Worm (Caenorhabditis elegans) whole organism, young adult: ENCODE data around the gene C25E10.8.

Experiments
- F10E7.11 ChIP-seq: sonication (generic microtip); optimal IDR thresholded peaks from 2 replicates; lab custom pipeline; 2017; ENCODE audit warnings: mild to moderate bottlenecking, missing genetic modification characterization, moderate library complexity, missing compliant biosample characterization
- ceh-27 ChIP-seq: fragments of 200-800 bp; sonication (Bioruptor generic); optimal IDR thresholded peaks from 2 replicates; lab custom pipeline; 2018; ENCODE audit warnings: mild to moderate bottlenecking, missing genetic modification characterization, moderate library complexity, missing compliant biosample characterization
- ceh-58 ChIP-seq: fragments of 200-800 bp; sonication (Bioruptor generic); IDR thresholded peaks from 2 replicates; pipeline ENCODE4 v1.3.6; 2022; ENCODE audit warnings: missing genetic modification characterization, missing compliant biosample characterization
- egrh-3 ChIP-seq: fragments of 200-800 bp; sonication (Bioruptor generic); IDR thresholded peaks from 2 replicates; pipeline ENCODE4 v1.3.6; 2022; ENCODE audit warnings: missing genetic modification reagents, missing genetic modification characterization, missing compliant biosample characterization
- lin-35 ChIP-seq, 3 experiments: fragments of 150-350 bp in 2 of 3; sonication (generic microtip) in 1 of 3; optimal IDR thresholded peaks; 2 replicates each; lab custom pipeline; 2014 to 2018; ENCODE audit warnings: missing biosample characterization in 3 of 3, missing genetic modification characterization in 3 of 3, missing genetic modification reagents in 3 of 3
- madf-6 ChIP-seq: fragments of 200-800 bp; sonication (Bioruptor generic); IDR thresholded peaks from 2 replicates; pipeline ENCODE4 v1.3.6; 2022; ENCODE audit warnings: missing genetic modification reagents, missing genetic modification characterization, missing compliant biosample characterization
- mcd-1 ChIP-seq: fragments of 200-800 bp; sonication (Bioruptor generic); IDR thresholded peaks from 2 replicates; pipeline ENCODE4 v1.3.6; 2022; ENCODE audit warnings: missing genetic modification reagents, missing genetic modification characterization, missing compliant biosample characterization
- mes-4 ChIP-seq: sonication (generic microtip); optimal IDR thresholded peaks from 2 replicates; lab custom pipeline; 2016; ENCODE audit warnings: missing genotype, missing genetic modification characterization, missing compliant biosample characterization
- nfya-1 ChIP-seq: sonication (generic microtip); optimal IDR thresholded peaks from 2 replicates; lab custom pipeline; 2017; ENCODE audit warnings: antibody characterized with exemption, missing compliant biosample characterization, missing genetic modification characterization, borderline replicate concordance; ENCODE audit not compliant: insufficient read depth
- rpc-1 ChIP-seq, 2 experiments: fragments of 150-350 bp in 1 of 2; sonication (generic microtip) in 1 of 2; optimal IDR thresholded peaks; 2 replicates each; lab custom pipeline; 2014 to 2018; ENCODE audit warnings: missing biosample characterization in 1 of 2, missing genetic modification characterization in 1 of 2, missing genetic modification reagents in 1 of 2, missing genotype in 1 of 2
- tbx-9 ChIP-seq: sonication (generic microtip); optimal IDR thresholded peaks from 2 replicates; lab custom pipeline; 2016; ENCODE audit warnings: borderline replicate concordance, missing genetic modification characterization, inconsistent platforms, missing compliant biosample characterization
- unc-62 ChIP-seq: fragments of 150-350 bp; optimal IDR thresholded peaks from 2 replicates; lab custom pipeline; 2014; ENCODE audit warnings: missing biosample characterization, missing genetic modification reagents, missing genetic modification characterization

DNA sequence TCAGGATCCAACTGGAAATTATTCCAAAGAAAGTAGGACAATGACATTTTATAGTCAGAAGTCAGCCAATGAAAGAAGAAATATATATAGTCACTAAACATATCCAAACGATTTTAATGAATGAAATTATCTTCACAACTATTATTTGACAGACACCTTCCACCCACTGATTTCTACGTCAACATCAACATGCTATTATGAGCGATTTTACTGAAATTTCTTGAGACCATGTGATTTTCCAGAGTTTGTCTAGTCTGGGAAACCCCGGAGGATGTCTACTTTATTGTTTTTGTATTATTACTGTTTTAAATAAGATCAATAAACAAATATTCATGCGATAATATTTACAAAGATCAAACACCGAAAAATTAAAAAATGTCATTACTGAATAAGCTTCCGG lies 38.3 kb downstream of the C25E10.8 start, which contains the start of gene srt-18:
- no peak for TF ChIP-seq ceh-27 (GFP tag; lab: Kevin White, UChicago)
- TF ChIP-seq rpc-1 (optimal IDR thresholded peaks at IDR 0.05; lab: Kevin White, UChicago), result no peak
- no peak for TF ChIP-seq rpc-1 (tag; optimal IDR thresholded peaks at IDR 0.05; lab: Kevin White, UChicago)
- TF ChIP-seq F10E7.11, result no peak
- TF ChIP-seq mcd-1, result no peak
- TF ChIP-seq madf-6, result no peak
- TF ChIP-seq mes-4 (tag; lab: Kevin White, UChicago), result no peak
- no peak for TF ChIP-seq unc-62 (GFP tag; lab: Kevin White, UChicago)
- TF ChIP-seq nfya-1 (tag; lab: Kevin White, UChicago), result no peak
- TF ChIP-seq lin-35 (GFP tag; optimal IDR thresholded peaks at IDR 0.05; lab: Kevin White, UChicago), result no peak
- no peak for TF ChIP-seq egrh-3 (GFP tag; lab: Robert Waterston, UW)
- TF ChIP-seq tbx-9 (tag; lab: Kevin White, UChicago), result no peak
- TF ChIP-seq ceh-58, result no peak
